Worm (Caenorhabditis elegans): ENCODE measurements around the gene F45H10.2.

- no peak for TF ChIP-seq ama-1 (optimal IDR thresholded peaks at IDR 0.05)
- no peak for TF ChIP-seq unc-62 (GFP tag; optimal IDR thresholded peaks at IDR 0.05)
- TF ChIP-seq mab-9 (GFP tag; IDR thresholded peaks at IDR 0.05), result no peak
- TF ChIP-seq egl-13 (tag; optimal IDR thresholded peaks at IDR 0.05), result no peak
- TF ChIP-seq sup-37 (GFP tag; optimal IDR thresholded peaks at IDR 0.05), result no peak
- no peak for TF ChIP-seq nhr-237 (tag; optimal IDR thresholded peaks at IDR 0.05)
- no peak for TF ChIP-seq nhr-19 (GFP tag; conservative IDR thresholded peaks at IDR 0.05)
- TF ChIP-seq grh-1 (GFP tag; IDR thresholded peaks at IDR 0.05), result no peak
- TF ChIP-seq lir-3 (tag; optimal IDR thresholded peaks at IDR 0.05; ENCODE audit: poor library complexity), result no peak
- no peak for TF ChIP-seq ztf-11 (tag; optimal IDR thresholded peaks at IDR 0.05)
- TF ChIP-seq lin-15B (tag; optimal IDR thresholded peaks at IDR 0.05), result no peak
Measured at ce11 chrII:13530657-13531056, 37.8 kb upstream of the F45H10.2 start.

Data from whole organism, L1 larva.